Worm (Caenorhabditis elegans): ENCODE results near the gene sqv-8.

Gene sqv-8

DNA sequence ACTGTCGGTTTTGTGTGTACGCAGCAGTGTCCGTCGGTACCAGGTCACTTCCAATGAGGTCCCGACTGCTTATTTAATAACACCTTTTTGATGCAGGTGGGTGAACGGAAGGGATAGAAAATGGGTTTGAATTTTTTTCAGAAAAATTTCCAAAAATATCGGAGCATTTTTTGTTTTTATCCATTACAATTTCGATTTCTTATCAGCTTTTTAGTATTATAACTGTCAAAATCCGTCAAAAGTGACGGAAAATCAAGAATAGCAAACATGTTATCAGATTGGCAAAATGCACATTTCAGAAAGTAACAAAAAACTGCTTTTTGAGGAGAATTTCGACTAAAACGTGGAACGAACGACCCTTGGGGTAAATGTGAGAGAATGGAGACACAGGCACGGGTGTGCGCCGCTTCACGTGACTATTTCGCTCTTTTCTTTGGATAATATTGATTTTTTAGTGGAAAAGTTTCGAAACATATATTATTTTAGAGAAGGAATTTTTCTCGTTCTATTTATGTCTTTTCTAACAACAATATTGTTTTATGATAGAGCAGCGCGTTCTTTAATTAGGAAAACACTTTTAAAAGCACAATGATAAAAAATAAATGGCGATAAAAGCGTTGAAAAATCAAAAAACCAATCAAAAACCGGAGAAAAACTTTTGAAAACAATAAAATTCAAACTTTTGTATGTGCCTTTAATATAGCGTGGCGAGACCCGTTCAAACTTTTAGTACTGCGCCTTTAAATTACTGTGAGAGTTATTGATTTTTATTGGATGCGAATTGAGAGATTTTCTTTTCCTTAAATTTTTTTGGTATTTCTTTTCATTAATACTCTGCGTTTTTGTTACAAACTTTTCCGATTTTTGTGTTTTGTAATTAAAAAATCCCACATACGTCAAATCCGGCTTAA lies at the start of gene sqv-8:
Gene sqv-8 (plus strand): TSS at position 51 of the 911 bp plus-strand sequence.
- TF ChIP-seq T22C8.4 (GFP tag; IDR thresholded peaks at IDR 0.05), result peak; percentile 35; the same call in 1 of the 2 replicates
- no peak for TF ChIP-seq ztf-29 (GFP tag; IDR thresholded peaks at IDR 0.05)

DNA sequence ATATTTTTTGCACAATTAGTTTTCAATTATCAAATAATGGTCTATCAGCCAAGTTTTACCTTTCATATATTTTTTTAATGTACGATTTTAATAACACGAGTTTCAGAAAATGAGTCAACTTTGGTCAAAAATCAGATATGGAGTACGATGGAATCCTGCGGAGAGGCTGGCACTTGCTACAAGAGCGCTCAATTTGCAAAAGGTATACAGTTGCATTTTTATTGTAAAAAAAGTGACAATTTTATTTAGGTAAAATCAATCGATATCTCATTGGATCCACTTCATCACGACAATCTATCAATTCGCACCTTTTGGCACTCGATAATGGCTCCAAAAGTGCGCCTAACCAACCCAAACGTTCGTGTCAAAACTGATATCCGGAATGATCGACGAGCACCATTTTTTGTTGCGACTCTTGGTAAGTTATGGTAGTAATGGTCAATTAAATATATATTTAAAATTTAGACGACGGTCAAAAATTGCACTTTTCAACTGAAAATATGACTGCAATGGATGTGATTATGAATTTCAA lies 49.2 kb upstream of the sqv-8 start, which contains the start of gene mrpl-53:
Gene mrpl-53 (plus strand): TSS at position 107 of the 532 bp plus-strand sequence.
- TF ChIP-seq ztf-29 (GFP tag; IDR thresholded peaks at IDR 0.05) (no peak), ztf-23 (GFP tag; IDR thresholded peaks at IDR 0.05) (no peak), flt-1 (GFP tag; IDR thresholded peaks at IDR 0.05) (no peak), med-1 (GFP tag; optimal IDR thresholded peaks at IDR 0.05; ENCODE audit: insufficient read depth) (no peak), klf-2 (GFP tag; conservative IDR thresholded peaks at IDR 0.05) (no peak), tab-1 (GFP tag; IDR thresholded peaks at IDR 0.05) (no peak), cog-1 (tag; optimal IDR thresholded peaks at IDR 0.05) (no peak)

DNA sequence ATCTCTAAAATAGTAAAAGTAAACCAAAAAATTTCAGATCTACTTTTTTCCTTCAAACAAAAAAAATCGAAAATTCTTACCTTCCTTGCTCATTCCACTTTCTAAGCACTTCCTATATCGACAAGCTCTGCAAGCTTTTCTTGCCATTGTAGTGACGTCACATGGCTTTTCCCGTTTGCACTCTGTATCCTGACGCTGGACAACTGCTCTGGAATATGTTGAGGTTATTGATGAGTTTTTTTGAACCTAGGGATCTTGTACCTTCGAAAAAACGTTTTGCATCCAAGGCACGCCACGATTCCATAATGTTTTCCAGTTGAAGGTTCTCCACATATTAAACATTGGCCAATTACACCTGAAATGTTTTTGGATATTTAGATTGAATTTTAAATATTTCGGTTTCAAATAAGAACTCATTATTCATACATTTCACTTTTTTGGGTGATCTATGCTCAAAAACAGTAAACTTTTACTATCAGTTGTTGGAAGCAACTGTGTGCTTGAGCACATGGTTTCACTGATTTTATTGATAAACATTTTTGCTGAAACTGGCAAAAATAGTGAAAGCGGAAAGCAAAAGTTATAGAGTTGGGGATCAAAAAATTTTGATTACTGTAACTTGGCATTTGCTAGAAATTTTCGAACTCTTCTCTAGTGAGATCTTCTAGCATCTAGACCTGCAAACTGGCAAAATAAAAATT lies 46.6 kb upstream of the sqv-8 start:
- TF ChIP-seq med-1 (GFP tag; optimal IDR thresholded peaks at IDR 0.05; ENCODE audit: insufficient read depth) (no peak), ztf-23 (GFP tag; IDR thresholded peaks at IDR 0.05) (no peak), ref-1 (GFP tag; conservative IDR thresholded peaks at IDR 0.05) (no peak), T22C8.4 (GFP tag; IDR thresholded peaks at IDR 0.05) (no peak), tab-1 (GFP tag; IDR thresholded peaks at IDR 0.05) (no peak), ztf-29 (GFP tag; IDR thresholded peaks at IDR 0.05) (no peak), klf-2 (GFP tag; conservative IDR thresholded peaks at IDR 0.05) (no peak), flt-1 (GFP tag; IDR thresholded peaks at IDR 0.05) (no peak), cog-1 (tag; optimal IDR thresholded peaks at IDR 0.05) (no peak)

DNA sequence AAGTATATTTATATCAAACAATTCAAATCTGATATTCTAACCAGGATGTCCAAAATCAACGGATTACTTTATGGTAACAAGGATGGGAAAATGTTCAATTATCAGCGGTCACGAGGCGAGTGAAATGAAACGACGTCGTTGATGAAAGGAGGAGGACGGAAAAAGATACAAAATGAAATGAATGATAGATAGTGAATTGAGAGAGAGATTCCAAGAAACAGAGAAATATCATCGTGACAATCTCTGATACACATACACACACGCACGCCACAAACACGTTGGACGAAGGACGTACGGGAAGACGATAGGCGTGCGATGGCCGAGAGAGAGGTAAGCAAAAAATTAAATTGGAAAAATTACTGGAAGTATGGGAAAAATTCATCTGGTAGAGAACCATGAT lies 45.7 kb upstream of the sqv-8 start:
- TF ChIP-seq flt-1 (GFP tag; IDR thresholded peaks at IDR 0.05) (no peak), med-1 (GFP tag; optimal IDR thresholded peaks at IDR 0.05; ENCODE audit: insufficient read depth) (no peak), ztf-23 (GFP tag; IDR thresholded peaks at IDR 0.05) (no peak), ref-1 (GFP tag; conservative IDR thresholded peaks at IDR 0.05) (no peak), ztf-29 (GFP tag; IDR thresholded peaks at IDR 0.05) (no peak), tab-1 (GFP tag; IDR thresholded peaks at IDR 0.05) (no peak), T22C8.4 (GFP tag; IDR thresholded peaks at IDR 0.05) (no peak), cog-1 (tag; optimal IDR thresholded peaks at IDR 0.05) (no peak), klf-2 (GFP tag; conservative IDR thresholded peaks at IDR 0.05) (no peak)

DNA sequence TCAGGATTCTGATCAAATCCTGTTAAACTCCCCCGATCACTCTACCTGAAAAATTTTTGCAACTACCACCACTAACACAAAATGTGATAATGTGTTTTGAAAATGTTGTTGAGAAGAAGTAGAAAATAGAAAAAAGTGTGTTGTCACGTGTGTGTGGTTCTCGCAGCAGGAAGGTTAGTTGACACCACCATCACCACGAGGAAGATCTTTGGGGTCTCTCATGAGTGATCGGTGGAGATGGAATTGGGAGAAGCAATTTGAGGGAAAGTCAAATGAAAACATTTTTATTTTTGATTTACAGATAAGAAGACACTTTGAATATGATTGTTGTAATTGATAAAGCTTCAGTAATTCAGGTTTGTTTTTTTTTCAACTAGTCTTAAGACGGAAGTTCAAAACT lies 45.1 kb upstream of the sqv-8 start:
- no peak for TF ChIP-seq klf-2 (GFP tag; conservative IDR thresholded peaks at IDR 0.05)

DNA sequence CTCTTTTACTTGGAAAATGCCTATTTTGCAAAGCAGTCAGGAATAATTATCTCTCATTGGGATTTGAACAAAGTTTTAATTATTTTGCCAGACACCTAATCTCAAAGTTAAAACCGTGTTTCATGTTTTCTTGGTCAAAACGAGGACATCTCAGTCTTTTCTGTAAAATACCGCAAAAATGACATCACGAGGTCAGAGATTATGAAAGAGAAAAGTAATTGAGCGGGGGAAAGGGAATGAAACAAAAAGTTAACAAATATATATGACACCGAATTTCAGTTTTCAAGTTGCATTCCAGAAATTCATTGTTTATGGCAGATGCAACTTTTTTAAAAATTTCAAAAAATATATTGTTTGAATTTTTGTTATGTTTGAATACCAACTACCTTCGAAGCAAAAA lies 44.2 kb upstream of the sqv-8 start:
- no peak for TF ChIP-seq klf-2 (GFP tag; conservative IDR thresholded peaks at IDR 0.05)
- TF ChIP-seq med-1 (GFP tag; optimal IDR thresholded peaks at IDR 0.05; ENCODE audit: insufficient read depth), result no peak
- no peak for TF ChIP-seq ztf-23 (GFP tag; IDR thresholded peaks at IDR 0.05)
- no peak for TF ChIP-seq flt-1 (GFP tag; IDR thresholded peaks at IDR 0.05)
- TF ChIP-seq ztf-29 (GFP tag; IDR thresholded peaks at IDR 0.05), result no peak
- no peak for TF ChIP-seq T22C8.4 (GFP tag; IDR thresholded peaks at IDR 0.05)
- TF ChIP-seq ref-1 (GFP tag; conservative IDR thresholded peaks at IDR 0.05), result no peak
- TF ChIP-seq cog-1 (tag; optimal IDR thresholded peaks at IDR 0.05), result no peak
- TF ChIP-seq tab-1 (GFP tag; IDR thresholded peaks at IDR 0.05), result no peak

DNA sequence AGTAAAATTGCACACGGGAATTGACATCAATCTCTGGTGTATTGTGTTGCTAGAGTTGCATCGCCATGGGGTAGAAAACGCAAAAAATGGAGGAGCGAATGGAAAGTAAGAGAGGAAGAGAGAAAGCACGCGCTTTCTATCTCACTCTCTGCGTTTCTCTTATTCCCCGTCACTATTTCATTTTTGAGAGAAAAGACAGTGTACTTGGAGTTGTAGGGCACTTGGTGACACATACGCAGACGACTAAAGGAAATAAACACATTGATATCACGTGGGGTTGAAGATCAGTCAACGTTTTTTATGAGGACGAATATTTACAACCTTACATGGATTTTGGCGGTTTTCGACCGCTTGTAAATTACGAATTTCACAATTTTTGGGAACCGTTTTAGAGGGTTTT lies 43.4 kb upstream of the sqv-8 start:
- TF ChIP-seq flt-1 (GFP tag; IDR thresholded peaks at IDR 0.05), result no peak
- peak; percentile 69 for TF ChIP-seq cog-1 (tag; optimal IDR thresholded peaks at IDR 0.05)
- TF ChIP-seq T22C8.4 (GFP tag; IDR thresholded peaks at IDR 0.05), result no peak
- no peak for TF ChIP-seq ref-1 (GFP tag; conservative IDR thresholded peaks at IDR 0.05)

DNA sequence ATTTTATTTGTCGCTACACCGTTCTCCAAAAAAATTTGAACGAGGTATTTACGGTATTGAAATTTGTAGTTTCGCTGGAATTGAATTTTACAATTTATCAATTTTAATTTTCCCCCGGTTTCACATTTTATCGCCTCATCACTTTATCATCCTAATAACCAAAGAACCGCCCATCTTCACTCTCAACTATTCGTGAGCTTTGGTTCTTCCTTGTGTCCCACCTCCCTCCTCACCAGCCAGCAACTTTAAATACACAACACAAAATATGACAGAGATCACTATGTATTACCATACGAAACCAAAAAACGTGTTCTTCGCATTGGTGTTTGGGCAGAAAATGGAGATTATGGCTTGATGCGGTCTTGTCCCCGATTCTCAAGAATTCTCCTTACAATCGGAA lies 42.7 kb upstream of the sqv-8 start:
- TF ChIP-seq flt-1 (GFP tag; IDR thresholded peaks at IDR 0.05), result no peak
- no peak for TF ChIP-seq klf-2 (GFP tag; conservative IDR thresholded peaks at IDR 0.05)
- no peak for TF ChIP-seq ref-1 (GFP tag; conservative IDR thresholded peaks at IDR 0.05)
- TF ChIP-seq tab-1 (GFP tag; IDR thresholded peaks at IDR 0.05), result no peak
- no peak for TF ChIP-seq ztf-29 (GFP tag; IDR thresholded peaks at IDR 0.05)

DNA sequence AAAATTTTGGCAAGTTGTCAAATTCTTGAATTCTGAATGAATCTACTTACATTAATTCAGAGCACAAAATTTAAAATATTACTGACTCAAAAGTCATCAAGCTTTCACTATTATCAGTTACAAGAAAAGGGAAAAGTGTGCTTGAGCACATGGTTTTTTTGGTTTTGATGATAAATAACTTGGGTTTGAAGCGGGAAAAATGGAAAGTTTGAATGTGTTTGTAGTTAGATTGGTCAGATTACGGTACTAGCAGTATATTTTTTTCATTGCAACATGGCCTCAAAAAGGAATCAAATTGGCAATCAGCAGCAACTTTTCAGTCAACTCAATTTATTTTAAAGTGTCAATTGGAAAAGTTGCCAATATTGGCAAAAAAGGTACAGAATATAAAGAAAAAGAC lies 42.1 kb upstream of the sqv-8 start:
- no peak for TF ChIP-seq ztf-23 (GFP tag; IDR thresholded peaks at IDR 0.05)
- no peak for TF ChIP-seq ref-1 (GFP tag; conservative IDR thresholded peaks at IDR 0.05)
- no peak for TF ChIP-seq flt-1 (GFP tag; IDR thresholded peaks at IDR 0.05)
- no peak for TF ChIP-seq cog-1 (tag; optimal IDR thresholded peaks at IDR 0.05)
- no peak for TF ChIP-seq T22C8.4 (GFP tag; IDR thresholded peaks at IDR 0.05)
- no peak for TF ChIP-seq klf-2 (GFP tag; conservative IDR thresholded peaks at IDR 0.05)
- TF ChIP-seq med-1 (GFP tag; optimal IDR thresholded peaks at IDR 0.05; ENCODE audit: insufficient read depth), result no peak

DNA sequence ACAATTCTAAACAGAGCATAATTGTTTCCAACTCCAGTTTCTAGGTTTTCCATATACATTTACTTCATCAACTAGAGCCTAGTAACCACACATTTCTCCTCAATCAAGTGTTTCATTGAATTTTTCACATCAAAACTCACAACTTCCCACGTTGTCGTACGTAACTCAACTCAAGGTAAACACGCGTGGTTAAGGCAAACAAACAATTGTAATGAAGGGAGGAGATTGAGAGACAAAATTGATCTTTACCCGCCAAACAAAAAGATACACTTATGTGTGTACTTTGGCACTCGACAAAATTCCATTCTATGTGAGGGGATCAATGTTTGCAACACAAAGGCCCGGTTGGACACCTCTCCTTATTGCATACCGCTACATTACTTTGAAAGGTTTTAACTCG lies 41.4 kb upstream of the sqv-8 start, which contains the start of gene nhr-19:
Gene nhr-19 (minus strand): TSS at position 191 of the 400 bp plus-strand sequence.
- TF ChIP-seq tab-1 (GFP tag; IDR thresholded peaks at IDR 0.05) (no peak), flt-1 (GFP tag; IDR thresholded peaks at IDR 0.05) (no peak), ref-1 (GFP tag; conservative IDR thresholded peaks at IDR 0.05) (no peak), ztf-29 (GFP tag; IDR thresholded peaks at IDR 0.05) (no peak), cog-1 (tag; optimal IDR thresholded peaks at IDR 0.05) (no peak), med-1 (GFP tag; optimal IDR thresholded peaks at IDR 0.05; ENCODE audit: insufficient read depth) (no peak), ztf-23 (GFP tag; IDR thresholded peaks at IDR 0.05) (no peak), T22C8.4 (GFP tag; IDR thresholded peaks at IDR 0.05) (no peak), klf-2 (GFP tag; conservative IDR thresholded peaks at IDR 0.05) (no peak)
